Fruit fly (Drosophila melanogaster): ENCODE measurements around the gene meigo.

DNA sequence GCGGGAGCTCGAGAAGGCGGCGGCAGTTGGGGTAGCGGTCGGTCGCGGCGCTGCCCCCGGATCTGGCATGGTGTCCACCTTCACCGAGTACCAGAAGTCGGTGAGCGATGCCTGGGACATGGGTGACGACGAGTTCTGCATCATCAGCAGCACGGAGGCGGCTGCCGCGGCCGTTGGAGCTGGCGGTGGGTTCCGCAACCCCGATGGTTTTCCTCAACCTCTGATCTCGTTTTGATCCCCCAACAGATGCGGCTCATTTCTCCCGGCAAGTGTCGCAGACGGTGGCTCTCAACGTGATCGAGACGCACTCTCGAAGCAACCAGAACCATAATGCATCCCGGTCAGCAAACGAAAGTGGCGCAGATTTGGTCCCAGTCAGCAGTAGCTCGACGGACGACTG lies 35.6 kb upstream of the meigo start:
- TF ChIP-seq CG14711 (tag; optimal IDR thresholded peaks at IDR 0.05) (no peak), kay (GFP tag; ENCODE audit: borderline replicate concordance) (no peak), CG12768 (GFP tag; optimal IDR thresholded peaks at IDR 0.05) (no peak), CG7045 (GFP tag; optimal IDR thresholded peaks at IDR 0.05) (no peak), CG11617 (GFP tag; optimal IDR thresholded peaks at IDR 0.05) (no peak)
